Worm (Caenorhabditis elegans) whole organism, L2 larva: Measurements from ENCODE around the gene F11G11.13.

ENCODE experiments used
- elt-1 ChIP-seq: fragments of 150-350 bp; optimal IDR thresholded peaks from 2 replicates; lab custom pipeline; 2014; ENCODE audit warnings: missing biosample characterization, missing genetic modification characterization
- snpc-4 ChIP-seq: fragments of 150-350 bp; optimal IDR thresholded peaks from 2 replicates; lab custom pipeline; 2014; ENCODE audit warnings: missing biosample characterization, missing genetic modification characterization
- ztf-4 ChIP-seq: fragments of 150-350 bp; optimal IDR thresholded peaks from 2 replicates; lab custom pipeline; 2014; ENCODE audit warnings: missing biosample characterization, missing genetic modification characterization

ce11 chrII:4905331-4905730 is 29.4 kb upstream of the F11G11.13 start:
- TF ChIP-seq snpc-4 (tag; lab: Kevin White, UChicago), result no peak
- TF ChIP-seq ztf-4, result no peak
- no peak for TF ChIP-seq elt-1 (tag; lab: Kevin White, UChicago)
